Worm (Caenorhabditis elegans): ENCODE data around the gene F14D7.9.

ce11 chrV:14320246-14320645 lies 25.8 kb downstream of the F14D7.9 start, which contains the start of gene F47B8.14:
- TF ChIP-seq B0336.3 (GFP tag; IDR thresholded peaks at IDR 0.05) (no peak), F22D6.2 (tag; optimal IDR thresholded peaks at IDR 0.05) (no peak), unc-62 (GFP tag; optimal IDR thresholded peaks at IDR 0.05) (no peak), nhr-27 (tag; optimal IDR thresholded peaks at IDR 0.05) (no peak), snpc-4 (GFP tag; optimal IDR thresholded peaks at IDR 0.05) (no peak), snpc-4 (tag; optimal IDR thresholded peaks at IDR 0.05) (no peak), egl-18 (GFP tag; IDR thresholded peaks at IDR 0.05) (no peak), T07F8.4 (tag; optimal IDR thresholded peaks at IDR 0.05) (no peak), F49E8.2 (tag; optimal IDR thresholded peaks at IDR 0.05; ENCODE audit: insufficient read depth) (no peak), ccch-3 (GFP tag; optimal IDR thresholded peaks at IDR 0.05) (no peak), sea-2 (GFP tag; IDR thresholded peaks at IDR 0.05) (no peak), Y95B8A.8 (GFP tag; IDR thresholded peaks at IDR 0.05) (no peak), efl-1 (GFP tag; optimal IDR thresholded peaks at IDR 0.05) (no peak), D2030.7 (GFP tag; IDR thresholded peaks at IDR 0.05) (no peak), snpc-1.3 (tag; optimal IDR thresholded peaks at IDR 0.05; ENCODE audit: insufficient read depth) (no peak)
